Fruit fly (Drosophila melanogaster): ENCODE results near the gene CG5986.

- no peak for TF ChIP-seq psq (optimal IDR thresholded peaks at IDR 0.05)
- no peak for TF ChIP-seq pan (optimal IDR thresholded peaks at IDR 0.05)
- TF ChIP-seq Dll (optimal IDR thresholded peaks at IDR 0.05) = no peak
- TF ChIP-seq CG8478 (optimal IDR thresholded peaks at IDR 0.05) = no peak
- TF ChIP-seq EcR (GFP tag; optimal IDR thresholded peaks at IDR 0.05) = no peak
Observed at dm6 chr3R:24065718-24066117, 18.1 kb downstream of the CG5986 start.
